Fruit fly (Drosophila melanogaster): Measurements from ENCODE around the gene CG9521.

Gene CG9521

DNA sequence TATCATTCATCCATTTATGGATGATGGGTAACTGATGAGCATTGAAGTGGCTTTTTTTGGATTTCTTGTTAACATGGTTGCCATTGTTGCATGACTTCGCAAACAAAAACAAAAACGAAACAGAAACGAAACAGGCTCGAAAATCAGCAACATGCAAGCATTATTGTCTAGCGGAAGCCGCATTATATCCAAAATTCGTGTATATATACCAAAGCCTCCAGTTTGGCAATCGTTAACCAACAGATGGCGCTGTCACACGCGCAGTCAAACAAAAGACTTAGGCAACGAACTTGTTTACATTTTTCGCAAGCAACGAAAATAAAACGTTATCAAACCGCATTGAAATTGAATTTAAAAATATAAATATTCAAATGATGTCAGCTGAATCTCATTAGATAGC lies 25.8 kb upstream of the CG9521 start (continued):
- TF ChIP-seq CG11247 (GFP tag; IDR thresholded peaks at IDR 0.05) = peak; percentile 65
- TF ChIP-seq CG9817 (tag; optimal IDR thresholded peaks at IDR 0.05) = no peak

DNA sequence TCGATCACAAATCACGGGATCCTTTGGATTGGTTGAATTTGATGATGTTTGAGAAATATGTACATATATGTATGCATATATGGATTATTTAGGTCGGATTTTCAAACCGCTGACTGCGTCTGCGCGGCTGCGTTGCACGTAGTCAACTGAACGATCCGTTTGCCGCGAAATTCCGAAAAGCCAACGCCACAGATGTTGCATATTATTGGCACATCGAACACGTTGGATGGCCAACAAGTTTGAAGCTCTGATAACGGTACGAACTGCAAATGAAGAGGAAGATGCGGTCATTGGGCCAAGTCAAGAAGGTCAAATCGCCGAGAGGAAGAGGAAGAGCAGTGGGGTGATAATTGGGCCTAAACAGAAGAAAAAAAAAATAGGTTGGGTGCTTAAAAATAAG lies 18.0 kb upstream of the CG9521 start, which contains the start of gene CG9518:
CG9518 (minus strand) TSS at position 154 of the 400 bp plus-strand sequence.
- TF ChIP-seq chinmo (GFP tag; IDR thresholded peaks at IDR 0.05; ENCODE audit: partially characterized antibody) (0 out of 4 replicates have a peak, but pooled peaks have one; percentile 29), sens (GFP tag) (peak; percentile 25), Adf1 (GFP tag; IDR thresholded peaks at IDR 0.05) (no peak), Doc3 (GFP tag; IDR thresholded peaks at IDR 0.05; ENCODE audit: partially characterized antibody) (no peak), lov (optimal IDR thresholded peaks at IDR 0.05) (no peak), lov (GFP tag; IDR thresholded peaks at IDR 0.05) (no peak), CG5180 (GFP tag; optimal IDR thresholded peaks at IDR 0.05) (peak; percentile 97), CG7556 (GFP tag; optimal IDR thresholded peaks at IDR 0.05) (no peak), scrt (GFP tag; optimal IDR thresholded peaks at IDR 0.05) (no peak)

DNA sequence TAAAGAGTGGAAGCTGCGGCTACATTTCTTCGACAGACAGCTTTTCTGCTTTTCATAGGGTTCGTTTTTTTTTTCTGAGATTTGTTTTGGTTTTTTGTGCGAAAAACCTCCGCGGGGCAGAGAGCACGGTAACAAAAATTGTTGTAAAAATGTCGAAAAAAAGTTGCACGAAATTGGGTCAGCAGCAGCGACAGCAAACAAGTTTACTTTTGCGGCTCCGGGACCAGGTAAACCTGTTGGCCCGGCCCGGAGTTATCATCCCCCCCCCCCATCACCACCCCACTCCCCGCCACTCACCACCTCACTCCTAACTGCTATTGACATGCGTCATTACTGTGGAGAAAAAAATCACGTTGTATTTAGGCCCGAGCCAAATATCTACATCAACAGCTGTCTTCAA lies 15.3 kb upstream of the CG9521 start:
- TF ChIP-seq CG5180 (GFP tag; optimal IDR thresholded peaks at IDR 0.05) (peak; percentile 34), CG11085 (GFP tag; IDR thresholded peaks at IDR 0.05) (no peak), Aef1 (GFP tag; IDR thresholded peaks at IDR 0.05) (no peak), CG12769 (tag; optimal IDR thresholded peaks at IDR 0.05) (peak; percentile 64), abd-A (tag; optimal IDR thresholded peaks at IDR 0.05) (no peak), kni (GFP tag; optimal IDR thresholded peaks at IDR 0.05) (no peak), crol (GFP tag; IDR thresholded peaks at IDR 0.05) (peak; percentile 82), sqz (GFP tag; optimal IDR thresholded peaks at IDR 0.05) (peak; percentile 53), CG8290 (GFP tag; optimal IDR thresholded peaks at IDR 0.05) (no peak), CG8290 (tag; optimal IDR thresholded peaks at IDR 0.05) (no peak), CG13894 (tag; optimal IDR thresholded peaks at IDR 0.05) (peak; percentile 24), sd (tag; optimal IDR thresholded peaks at IDR 0.05) (peak; percentile 46), CG15073 (GFP tag; optimal IDR thresholded peaks at IDR 0.05) (no peak), ftz-f1 (GFP tag; optimal IDR thresholded peaks at IDR 0.05) (no peak), CG6791 (GFP tag; IDR thresholded peaks at IDR 0.05; ENCODE audit: partially characterized antibody) (no peak), chinmo (GFP tag; IDR thresholded peaks at IDR 0.05; ENCODE audit: partially characterized antibody) (0 out of 4 replicates have a peak, but pooled peaks have one; percentile 17)

DNA sequence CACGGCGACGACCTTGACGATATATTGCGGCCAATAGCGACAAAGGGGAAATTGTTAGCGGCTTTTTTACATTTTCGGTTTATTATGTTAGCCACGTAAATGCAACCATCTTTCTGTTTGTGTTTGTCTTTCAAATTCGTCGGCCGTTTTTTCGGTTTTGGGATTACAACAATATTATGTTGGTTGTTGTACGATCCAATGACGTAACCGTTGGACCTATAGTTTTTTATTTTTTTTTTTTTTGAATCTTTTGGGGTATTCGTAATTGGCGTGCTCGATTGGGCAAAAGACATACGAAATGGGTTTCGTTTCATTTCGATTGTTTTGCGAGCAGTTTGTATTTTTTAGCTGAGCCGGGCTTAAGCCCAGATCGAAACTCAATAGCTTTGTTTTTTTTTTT lies 13.8 kb upstream of the CG9521 start:
- TF ChIP-seq Mes4 (GFP tag; optimal IDR thresholded peaks at IDR 0.05) = no peak
- peak; percentile 6 for TF ChIP-seq Nf-YB (GFP tag; optimal IDR thresholded peaks at IDR 0.05)
- no peak for TF ChIP-seq tll (GFP tag; optimal IDR thresholded peaks at IDR 0.05)
- peak; percentile 42 for TF ChIP-seq CG15269 (tag; optimal IDR thresholded peaks at IDR 0.05)
- no peak for TF ChIP-seq CG2875 (GFP tag; optimal IDR thresholded peaks at IDR 0.05)
- no peak for TF ChIP-seq Fer1 (GFP tag; optimal IDR thresholded peaks at IDR 0.05)
- TF ChIP-seq oc (tag; optimal IDR thresholded peaks at IDR 0.05) = peak; percentile 20
- TF ChIP-seq Pdp1 (GFP tag; optimal IDR thresholded peaks at IDR 0.05) = peak in 1 of 2 experiments; percentile 68
- no peak for TF ChIP-seq CG3847 (GFP tag; IDR thresholded peaks at IDR 0.05)
- TF ChIP-seq Mrtf (GFP tag; IDR thresholded peaks at IDR 0.05) = no peak
- TF ChIP-seq chinmo (GFP tag; IDR thresholded peaks at IDR 0.05; ENCODE audit: partially characterized antibody) = 0 out of 4 replicates have a peak, but pooled peaks have one; percentile 68
- TF ChIP-seq CG34224 (GFP tag; IDR thresholded peaks at IDR 0.05; ENCODE audit: partially characterized antibody) = no peak
- peak; percentile 71 for TF ChIP-seq sqz (GFP tag; optimal IDR thresholded peaks at IDR 0.05)
- no peak for TF ChIP-seq h (optimal IDR thresholded peaks at IDR 0.05)
- TF ChIP-seq CG13894 (tag; optimal IDR thresholded peaks at IDR 0.05) = peak; percentile 50

Measured in whole organism, embryonic.